Worm (Caenorhabditis elegans) whole organism, young adult: ENCODE results near the gene tsp-12.

Experiments
- B0261.1 ChIP-seq: sonication (generic microtip); optimal IDR thresholded peaks from 2 replicates; lab custom pipeline; 2016; ENCODE audit warnings: mild to moderate bottlenecking, missing genetic modification characterization, moderate library complexity, missing compliant biosample characterization
- F33H1.4 ChIP-seq: fragments of 200-800 bp; sonication (Bioruptor generic); IDR thresholded peaks from 2 replicates; pipeline ENCODE4 v1.3.6; 2022; ENCODE audit warnings: missing genetic modification reagents, missing genetic modification characterization, missing compliant biosample characterization
- F37B4.10 ChIP-seq: fragments of 200-800 bp; sonication (Bioruptor generic); IDR thresholded peaks from 2 replicates; pipeline ENCODE4 v1.3.6; 2022; ENCODE audit warnings: missing genetic modification characterization, missing compliant biosample characterization
- F39B2.1 ChIP-seq: fragments of 200-800 bp; sonication (Bioruptor generic); IDR thresholded peaks from 2 replicates; pipeline ENCODE4 v1.3.6; 2022; ENCODE audit warnings: missing genetic modification reagents, missing genetic modification characterization, missing compliant biosample characterization
- F57C9.4 ChIP-seq: sonication (generic microtip); optimal IDR thresholded peaks from 2 replicates; lab custom pipeline; 2017; ENCODE audit warnings: mild to moderate bottlenecking, missing genetic modification characterization, missing compliant biosample characterization
- Y67H2A.10 ChIP-seq: fragments of 200-800 bp; sonication (Bioruptor generic); conservative IDR thresholded peaks from 2 replicates; pipeline ENCODE4 v1.3.6; 2022; ENCODE audit warnings: missing genetic modification reagents, missing genetic modification characterization, missing compliant biosample characterization
- atf-7 ChIP-seq: sonication (generic microtip); optimal IDR thresholded peaks from 2 replicates; lab custom pipeline; 2017; ENCODE audit warnings: mild to moderate bottlenecking, missing genetic modification characterization, missing compliant biosample characterization
- athp-1 ChIP-seq: sonication (generic microtip); optimal IDR thresholded peaks from 2 replicates; lab custom pipeline; 2017; ENCODE audit warnings: mild to moderate bottlenecking, missing genetic modification characterization, missing compliant biosample characterization
- attf-6 ChIP-seq: fragments of 200-800 bp; sonication (Bioruptor generic); IDR thresholded peaks from 2 replicates; pipeline ENCODE4 v1.3.6; 2022; ENCODE audit warnings: missing genetic modification reagents, missing genetic modification characterization, missing compliant biosample characterization
- ceh-40 ChIP-seq: fragments of 200-800 bp; sonication (Bioruptor generic); IDR thresholded peaks from 2 replicates; pipeline ENCODE4 v1.3.6; 2022; ENCODE audit warnings: missing genetic modification characterization, missing compliant biosample characterization
- efl-1 ChIP-seq: fragments of 150-350 bp; optimal IDR thresholded peaks from 2 replicates; lab custom pipeline; 2014; ENCODE audit warnings: missing biosample characterization, missing genetic modification reagents, missing genetic modification characterization
- egrh-3 ChIP-seq: fragments of 200-800 bp; sonication (Bioruptor generic); IDR thresholded peaks from 2 replicates; pipeline ENCODE4 v1.3.6; 2022; ENCODE audit warnings: missing genetic modification reagents, missing genetic modification characterization, missing compliant biosample characterization
- hmg-1.2 ChIP-seq: fragments of 200-800 bp; sonication (Bioruptor generic); IDR thresholded peaks from 2 replicates; pipeline ENCODE4 v1.3.6; 2022; ENCODE audit warnings: missing genetic modification reagents, missing genetic modification characterization, missing compliant biosample characterization
- let-526 ChIP-seq: fragments of 200-800 bp; sonication (Bioruptor generic); IDR thresholded peaks from 2 replicates; pipeline ENCODE4 v1.3.6; 2022; ENCODE audit warnings: missing genetic modification reagents, missing genetic modification characterization, missing compliant biosample characterization
- lin-26 ChIP-seq: fragments of 200-800 bp; sonication (Bioruptor generic); IDR thresholded peaks from 2 replicates; pipeline ENCODE4 v1.3.6; 2022; ENCODE audit warnings: missing genetic modification reagents, missing genetic modification characterization, missing compliant biosample characterization
- lsl-1 ChIP-seq: fragments of 200-800 bp; sonication (Bioruptor generic); optimal IDR thresholded peaks from 2 replicates; lab custom pipeline; 2018; ENCODE audit warnings: mild to moderate bottlenecking, missing genetic modification characterization, moderate library complexity, missing compliant biosample characterization
- lsy-27 ChIP-seq: sonication (generic microtip); optimal IDR thresholded peaks from 2 replicates; lab custom pipeline; 2017; ENCODE audit warnings: missing genetic modification characterization, mild to moderate bottlenecking, missing compliant biosample characterization, antibody characterized with exemption, missing genotype, borderline replicate concordance; ENCODE audit not compliant: insufficient read depth
- madf-10 ChIP-seq: sonication (generic microtip); optimal IDR thresholded peaks from 2 replicates; lab custom pipeline; 2016; ENCODE audit warnings: mild to moderate bottlenecking, missing genetic modification characterization, missing compliant biosample characterization
- madf-6 ChIP-seq: fragments of 200-800 bp; sonication (Bioruptor generic); IDR thresholded peaks from 2 replicates; pipeline ENCODE4 v1.3.6; 2022; ENCODE audit warnings: missing genetic modification reagents, missing genetic modification characterization, missing compliant biosample characterization
- madf-8 ChIP-seq: fragments of 200-800 bp; sonication (Bioruptor generic); conservative IDR thresholded peaks from 2 replicates; pipeline ENCODE4 v1.3.6; 2022; ENCODE audit warnings: missing genetic modification reagents, missing genetic modification characterization, missing compliant biosample characterization
- nhr-120 ChIP-seq: fragments of 200-800 bp; sonication (Bioruptor generic); IDR thresholded peaks from 2 replicates; pipeline ENCODE4 v1.3.6; 2022; ENCODE audit warnings: missing genetic modification characterization, missing compliant biosample characterization
- nhr-179 ChIP-seq: sonication (generic microtip); optimal IDR thresholded peaks from 2 replicates; lab custom pipeline; 2016; ENCODE audit warnings: mild to moderate bottlenecking, missing genetic modification characterization, missing compliant biosample characterization
- pbrm-1 ChIP-seq: fragments of 200-800 bp; sonication (Bioruptor generic); IDR thresholded peaks from 2 replicates; pipeline ENCODE4 v1.3.6; 2022; ENCODE audit warnings: missing genetic modification reagents, missing genetic modification characterization, missing compliant biosample characterization
- rcor-1 ChIP-seq: fragments of 200-800 bp; sonication (Bioruptor generic); IDR thresholded peaks from 2 replicates; pipeline ENCODE4 v1.3.6; 2022; ENCODE audit warnings: missing genetic modification reagents, missing genetic modification characterization, missing compliant biosample characterization
- snpc-1.3 ChIP-seq: sonication (generic microtip); optimal IDR thresholded peaks from 2 replicates; lab custom pipeline; 2017; ENCODE audit warnings: missing genetic modification characterization, mild to moderate bottlenecking, missing compliant biosample characterization, antibody characterized with exemption, moderate library complexity, missing genotype, missing genetic modification reagents; ENCODE audit not compliant: insufficient read depth
- snpc-3.4 ChIP-seq: sonication (generic microtip); optimal IDR thresholded peaks from 2 replicates; lab custom pipeline; 2017; ENCODE audit warnings: missing genetic modification characterization, mild to moderate bottlenecking, missing compliant biosample characterization, antibody characterized with exemption, moderate library complexity, missing genotype, missing genetic modification reagents
- unc-130 ChIP-seq: sonication (generic microtip); optimal IDR thresholded peaks from 2 replicates; lab custom pipeline; 2016; ENCODE audit warnings: missing genetic modification reagents, missing genetic modification characterization, missing compliant biosample characterization
- zim-3 ChIP-seq: sonication (generic microtip); optimal IDR thresholded peaks from 2 replicates; lab custom pipeline; 2017; ENCODE audit warnings: mild to moderate bottlenecking, missing genetic modification characterization, moderate library complexity, missing compliant biosample characterization

tsp-12 gene

ce11 chrIV:10151439-10151997 is 1.1 kb upstream of the tsp-12 start, which contains the start of gene copg-1 (continued):
- peak; percentile 46 for TF ChIP-seq F33H1.4 (GFP tag; lab: Robert Waterston, UW)
- peak; percentile 67 for TF ChIP-seq lsl-1 (GFP tag; lab: Kevin White, UChicago)

- TF ChIP-seq ceh-40 (GFP tag; lab: Robert Waterston, UW) = no peak
Measured at ce11 chrIV:10148938-10149337, 1.5 kb downstream of the tsp-12 start, which contains the start of gene pigs-1. pigs-1 (minus strand) TSS chrIV:10149038.

ce11 chrIV:10146885-10147284 is 3.5 kb downstream of the tsp-12 start, which contains the start of gene T14G10.8:
T14G10.8 (minus strand) TSS chrIV:10146985.
- TF ChIP-seq snpc-3.4 (tag; lab: Kevin White, UChicago) (no peak), madf-10 (tag; lab: Kevin White, UChicago) (no peak), F57C9.4 (tag; lab: Kevin White, UChicago) (no peak), F33H1.4 (GFP tag; lab: Robert Waterston, UW) (no peak), lin-26 (GFP tag; lab: Robert Waterston, UW) (no peak), attf-6 (GFP tag; lab: Robert Waterston, UW) (no peak), egrh-3 (no peak), F39B2.1 (GFP tag; lab: Robert Waterston, UW) (no peak), unc-130 (GFP tag; lab: Kevin White, UChicago) (no peak), pbrm-1 (GFP tag; lab: Robert Waterston, UW) (no peak)
- TF ChIP-seq, all 124 proteins: peak for 0

ce11 chrIV:10144909-10145308 is 5.5 kb downstream of the tsp-12 start:
- TF ChIP-seq madf-6 (GFP tag; lab: Robert Waterston, UW) = peak; percentile 76
- TF ChIP-seq madf-8 = peak; percentile 60
- no peak for TF ChIP-seq efl-1 (GFP tag; lab: Kevin White, UChicago)
- TF ChIP-seq Y67H2A.10 (GFP tag; lab: Robert Waterston, UW) = no peak
- TF ChIP-seq hmg-1.2 (GFP tag; lab: Robert Waterston, UW) = no peak
- TF ChIP-seq rcor-1 = no peak
- TF ChIP-seq, all 124 proteins: peak for 2

DNA sequence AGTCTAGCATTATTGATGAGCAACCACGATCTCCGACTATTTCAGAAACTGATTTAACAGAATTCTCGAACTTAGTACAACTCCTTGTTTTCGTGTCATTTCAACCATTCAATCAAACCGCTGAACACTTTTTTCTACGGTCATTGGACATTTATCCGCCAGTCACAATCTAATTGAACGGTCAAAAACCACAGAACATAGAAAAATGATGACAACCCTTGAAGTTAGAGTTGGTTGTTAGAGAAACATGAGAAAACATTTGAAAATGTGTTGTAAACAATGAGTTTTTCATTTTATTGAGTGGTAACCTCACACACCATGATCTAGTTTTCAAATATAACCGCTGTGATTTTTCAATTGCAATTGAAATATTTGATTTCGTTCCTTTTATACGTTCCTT is 5.9 kb downstream of the tsp-12 start:
- TF ChIP-seq let-526 (no peak), lsy-27 (tag; lab: Kevin White, UChicago) (no peak), athp-1 (no peak), nhr-179 (no peak), F33H1.4 (GFP tag; lab: Robert Waterston, UW) (no peak), F37B4.10 (no peak), ceh-40 (GFP tag; lab: Robert Waterston, UW) (no peak), nhr-120 (GFP tag; lab: Robert Waterston, UW) (no peak), snpc-1.3 (no peak), zim-3 (no peak), B0261.1 (tag; lab: Kevin White, UChicago) (no peak), atf-7 (tag; lab: Kevin White, UChicago) (no peak)

DNA sequence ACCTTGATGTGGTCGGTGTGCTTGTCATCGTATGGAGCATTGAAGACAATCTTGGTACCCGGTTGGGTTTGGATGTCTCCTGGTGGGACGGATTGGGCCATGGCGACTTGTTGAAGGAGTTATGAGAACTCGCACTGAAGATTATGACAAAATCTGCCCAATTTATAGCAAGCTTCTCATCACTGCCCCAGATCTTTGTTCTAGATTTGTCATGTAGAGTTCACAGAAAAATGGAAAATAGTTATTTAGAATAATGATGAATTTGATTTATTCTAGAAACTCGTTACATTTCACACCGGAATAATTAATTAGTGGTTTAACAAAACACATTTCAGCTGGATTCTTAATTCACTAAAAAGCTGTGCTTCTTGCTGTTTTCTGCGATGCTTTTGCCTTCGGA is 6.8 kb downstream of the tsp-12 start, which contains the start of gene msp-38:
TSS of gene msp-38 (minus strand) at position 101 of the 400 bp plus-strand sequence.
- no peak for TF ChIP-seq F57C9.4 (tag; lab: Kevin White, UChicago)
